Worm (Caenorhabditis elegans): Measurements from ENCODE around the gene eif-3.L.

DNA sequence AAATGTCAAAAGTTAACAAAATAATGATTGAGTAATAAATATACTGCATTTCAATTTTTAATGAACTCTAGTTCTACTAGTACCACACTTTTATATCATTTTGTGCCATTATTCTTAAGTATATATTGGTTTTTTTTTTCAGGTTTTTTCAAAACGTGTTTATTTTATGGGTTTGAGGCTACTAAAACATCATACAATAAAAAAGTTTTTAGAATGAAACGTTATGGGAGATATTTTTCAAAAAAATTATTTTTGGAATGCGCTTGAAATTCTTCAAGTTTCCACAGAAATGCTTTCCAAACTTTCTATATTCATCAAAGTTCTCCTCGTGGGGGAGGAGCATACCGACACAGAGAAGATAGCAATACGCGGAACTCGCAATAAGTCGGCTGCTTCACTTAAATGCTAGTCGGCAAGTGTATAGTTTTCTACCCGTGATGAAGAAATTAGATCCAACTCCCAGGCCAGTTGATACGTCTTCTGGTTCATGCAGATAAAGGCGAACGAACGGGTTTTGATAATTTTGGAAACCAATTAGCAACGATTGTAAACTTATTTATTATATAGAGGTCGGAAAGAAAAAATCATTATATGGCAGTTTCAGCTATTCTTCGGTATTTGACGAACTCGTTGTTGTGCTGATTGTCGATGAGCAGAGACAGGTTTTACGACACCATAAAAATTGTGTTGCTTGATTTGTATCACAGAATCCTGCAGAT, 22.8 kb downstream of the eif-3.L start, which contains the start of gene C17G10.10:
- TF ChIP-seq mab-5 (tag; optimal IDR thresholded peaks at IDR 0.05) (no peak), nhr-28 (tag; optimal IDR thresholded peaks at IDR 0.05) (no peak), elt-3 (tag; optimal IDR thresholded peaks at IDR 0.05) (no peak), mep-1 (tag; optimal IDR thresholded peaks at IDR 0.05) (no peak), ztf-11 (tag; optimal IDR thresholded peaks at IDR 0.05) (no peak)
